Worm (Caenorhabditis elegans) whole organism, late embryonic: ENCODE measurements around the gene famp-1.

Source experiments
- C08G9.2 ChIP-seq: sonication (generic microtip); optimal IDR thresholded peaks from 2 replicates; lab custom pipeline; 2016; ENCODE audit warnings: mild to moderate bottlenecking, missing genetic modification characterization, moderate library complexity, missing compliant biosample characterization
- C38D4.7 ChIP-seq: fragments of 200-800 bp; sonication (Bioruptor generic); optimal IDR thresholded peaks from 2 replicates; lab custom pipeline; 2018; ENCODE audit warnings: mild to moderate bottlenecking, missing genetic modification characterization, moderate library complexity, missing compliant biosample characterization
- F13H6.1 ChIP-seq: sonication (generic microtip); optimal IDR thresholded peaks from 2 replicates; lab custom pipeline; 2016; ENCODE audit warnings: missing genetic modification characterization, missing compliant biosample characterization
- K02D7.2 ChIP-seq: sonication (generic microtip); optimal IDR thresholded peaks from 2 replicates; lab custom pipeline; 2017; ENCODE audit warnings: mild to moderate bottlenecking, missing genetic modification characterization, missing compliant biosample characterization
- K09A11.1 ChIP-seq: sonication (generic microtip); optimal IDR thresholded peaks from 2 replicates; lab custom pipeline; 2017; ENCODE audit warnings: antibody characterized with exemption, mild to moderate bottlenecking, missing genetic modification characterization, missing compliant biosample characterization; ENCODE audit not compliant: insufficient read depth
- Y22D7AL.16 ChIP-seq: sonication (generic microtip); optimal IDR thresholded peaks from 2 replicates; lab custom pipeline; 2016; ENCODE audit warnings: missing genetic modification characterization, missing compliant biosample characterization
- ahr-1 ChIP-seq: sonication (generic microtip); optimal IDR thresholded peaks from 2 replicates; lab custom pipeline; 2016; ENCODE audit warnings: missing genetic modification characterization, missing compliant biosample characterization
- ceh-18 ChIP-seq: sonication (generic microtip); optimal IDR thresholded peaks from 2 replicates; lab custom pipeline; 2016; ENCODE audit warnings: missing genetic modification characterization, missing compliant biosample characterization
- ceh-31 ChIP-seq: sonication (generic microtip); optimal IDR thresholded peaks from 2 replicates; lab custom pipeline; 2016; ENCODE audit warnings: missing genetic modification characterization, missing compliant biosample characterization
- ceh-45 ChIP-seq: fragments of 200-800 bp; sonication (Bioruptor generic); IDR thresholded peaks from 2 replicates; pipeline ENCODE4 v1.3.6; 2022; ENCODE audit warnings: missing genetic modification reagents, missing genetic modification characterization, missing compliant biosample characterization
- ceh-6 ChIP-seq: fragments of 200-800 bp; sonication (Bioruptor generic); optimal IDR thresholded peaks from 2 replicates; lab custom pipeline; 2018; ENCODE audit warnings: mild to moderate bottlenecking, missing genetic modification characterization, missing compliant biosample characterization
- ceh-9 ChIP-seq: sonication (generic microtip); optimal IDR thresholded peaks from 2 replicates; lab custom pipeline; 2016; ENCODE audit warnings: mild to moderate bottlenecking, missing genetic modification characterization, inconsistent platforms, missing compliant biosample characterization
- che-1 ChIP-seq: sonication (generic microtip); optimal IDR thresholded peaks from 2 replicates; lab custom pipeline; 2016; ENCODE audit warnings: mild to moderate bottlenecking, missing genetic modification characterization, missing compliant biosample characterization
- dmd-4 ChIP-seq: sonication (generic microtip); optimal IDR thresholded peaks from 2 replicates; lab custom pipeline; 2016; ENCODE audit warnings: borderline replicate concordance, missing genetic modification characterization, missing compliant biosample characterization
- elt-2 ChIP-seq: sonication (generic microtip); optimal IDR thresholded peaks from 2 replicates; lab custom pipeline; 2016; ENCODE audit warnings: missing genetic modification reagents, missing genetic modification characterization, missing compliant biosample characterization
- ets-4 ChIP-seq: sonication (generic microtip); optimal IDR thresholded peaks from 2 replicates; lab custom pipeline; 2016; ENCODE audit warnings: missing genetic modification characterization, missing compliant biosample characterization
- fax-1 ChIP-seq: sonication (generic microtip); optimal IDR thresholded peaks from 2 replicates; lab custom pipeline; 2016; ENCODE audit warnings: missing genotype, missing genetic modification characterization, missing compliant biosample characterization
- fkh-6 ChIP-seq: sonication (generic microtip); optimal IDR thresholded peaks from 2 replicates; lab custom pipeline; 2016; ENCODE audit warnings: missing genetic modification characterization, missing compliant biosample characterization
- gmeb-2 ChIP-seq: sonication (generic microtip); optimal IDR thresholded peaks from 2 replicates; lab custom pipeline; 2016; ENCODE audit warnings: missing genetic modification characterization, inconsistent platforms, missing compliant biosample characterization
- hlh-6 ChIP-seq: sonication (generic microtip); optimal IDR thresholded peaks from 2 replicates; lab custom pipeline; 2016; ENCODE audit warnings: missing genotype, missing genetic modification characterization, missing compliant biosample characterization
- hlh-8 ChIP-seq: sonication (generic microtip); optimal IDR thresholded peaks from 2 replicates; lab custom pipeline; 2016; ENCODE audit warnings: missing genotype, missing genetic modification characterization, missing compliant biosample characterization
- lin-11 ChIP-seq: fragments of 200-800 bp; sonication (Bioruptor generic); optimal IDR thresholded peaks from 2 replicates; lab custom pipeline; 2018; ENCODE audit warnings: mild to moderate bottlenecking, missing genetic modification characterization, missing compliant biosample characterization
- madf-2 ChIP-seq: sonication (generic microtip); optimal IDR thresholded peaks from 2 replicates; lab custom pipeline; 2017; ENCODE audit warnings: missing genetic modification characterization, missing compliant biosample characterization
- mec-3 ChIP-seq: sonication (generic microtip); optimal IDR thresholded peaks from 2 replicates; lab custom pipeline; 2016; ENCODE audit warnings: borderline replicate concordance, missing genetic modification characterization, missing compliant biosample characterization
- nfya-1 ChIP-seq: sonication (generic microtip); optimal IDR thresholded peaks from 2 replicates; lab custom pipeline; 2017; ENCODE audit warnings: missing genetic modification characterization, mild to moderate bottlenecking, missing compliant biosample characterization, antibody characterized with exemption, moderate library complexity
- nhr-11 ChIP-seq: fragments of 150-350 bp; optimal IDR thresholded peaks from 2 replicates; lab custom pipeline; 2014; ENCODE audit warnings: missing biosample characterization, missing genetic modification characterization
- npax-4 ChIP-seq: sonication (generic microtip); optimal IDR thresholded peaks from 2 replicates; lab custom pipeline; 2016; ENCODE audit warnings: missing genetic modification characterization, missing compliant biosample characterization
- pax-1 ChIP-seq: fragments of 150-350 bp; optimal IDR thresholded peaks from 2 replicates; lab custom pipeline; 2014; ENCODE audit warnings: missing biosample characterization, missing genetic modification characterization
- rnt-1 ChIP-seq: sonication (generic microtip); optimal IDR thresholded peaks from 2 replicates; lab custom pipeline; 2016; ENCODE audit warnings: missing genetic modification characterization, missing compliant biosample characterization
- sox-4 ChIP-seq: sonication (generic microtip); optimal IDR thresholded peaks from 2 replicates; lab custom pipeline; 2017; ENCODE audit warnings: mild to moderate bottlenecking, missing genetic modification characterization, inconsistent platforms, missing compliant biosample characterization
- tbx-2 ChIP-seq: sonication (generic microtip); optimal IDR thresholded peaks from 2 replicates; lab custom pipeline; 2016; ENCODE audit warnings: missing genetic modification characterization, missing compliant biosample characterization
- tbx-7 ChIP-seq: sonication (generic microtip); optimal IDR thresholded peaks from 2 replicates; lab custom pipeline; 2016; ENCODE audit warnings: missing genotype, missing genetic modification characterization, missing compliant biosample characterization
- unc-3 ChIP-seq, 2 experiments: fragments of 200-800 bp in 1 of 2; sonication (Bioruptor generic) in 1 of 2; sonication (generic microtip) in 1 of 2; conservative IDR thresholded peaks in 1 of 2; optimal IDR thresholded peaks in 1 of 2; 2 replicates each; pipeline versions ENCODE4 v1.3.6 to Lab custom; 2016 to 2022; ENCODE audit warnings: missing compliant biosample characterization in 2 of 2, missing genetic modification characterization in 2 of 2, missing genetic modification reagents in 1 of 2
- unc-42 ChIP-seq: sonication (generic microtip); optimal IDR thresholded peaks from 2 replicates; lab custom pipeline; 2016; ENCODE audit warnings: missing genotype, missing genetic modification characterization, missing compliant biosample characterization
- unc-55 ChIP-seq: sonication (generic microtip); optimal IDR thresholded peaks from 2 replicates; lab custom pipeline; 2017; ENCODE audit warnings: missing biosample characterization, missing genetic modification reagents, missing genetic modification characterization
- unc-86 ChIP-seq: sonication (generic microtip); optimal IDR thresholded peaks from 2 replicates; lab custom pipeline; 2016; ENCODE audit warnings: missing genetic modification characterization, missing compliant biosample characterization
- ztf-16 ChIP-seq: sonication (generic microtip); optimal IDR thresholded peaks from 2 replicates; lab custom pipeline; 2017; ENCODE audit warnings: missing genetic modification characterization, missing compliant biosample characterization

Gene famp-1

DNA sequence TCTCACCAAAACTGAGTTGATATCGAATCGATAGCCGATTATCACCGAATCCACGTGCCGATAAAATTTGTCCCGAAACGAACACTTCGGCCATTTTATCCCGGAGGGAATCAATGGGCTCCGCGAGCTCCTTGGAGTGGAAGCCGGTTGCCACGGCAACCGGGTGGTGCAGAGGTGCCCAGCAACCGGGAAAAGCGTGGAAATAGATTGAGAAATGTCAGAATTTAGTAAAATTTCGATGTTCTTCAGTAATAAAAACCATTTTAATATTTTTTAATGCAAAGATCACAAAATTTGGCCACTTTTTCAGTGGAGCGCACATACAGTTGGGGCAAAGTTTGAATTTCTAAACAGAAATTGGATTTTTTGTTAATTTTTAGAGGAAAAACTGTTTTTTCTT lies 43.0 kb upstream of the famp-1 start, which contains the start of gene mksr-2:
Gene mksr-2 (minus strand): TSS at position 101 of the 400 bp plus-strand sequence.
- no peak for TF ChIP-seq pax-1 (tag; lab: Kevin White, UChicago)
- TF ChIP-seq madf-2 (tag; lab: Kevin White, UChicago): no peak
- TF ChIP-seq nhr-11: no peak
- no peak for TF ChIP-seq mec-3
- TF ChIP-seq che-1 (tag; lab: Kevin White, UChicago): no peak
- no peak for TF ChIP-seq gmeb-2 (tag; lab: Kevin White, UChicago)
- no peak for TF ChIP-seq fkh-6 (tag; lab: Kevin White, UChicago)
- no peak for TF ChIP-seq tbx-2 (tag; lab: Kevin White, UChicago)
- TF ChIP-seq C08G9.2 (tag; lab: Kevin White, UChicago): no peak
- TF ChIP-seq hlh-8 (tag; lab: Kevin White, UChicago): no peak
- TF ChIP-seq ets-4 (tag; lab: Kevin White, UChicago): no peak
- TF ChIP-seq dmd-4 (tag; lab: Kevin White, UChicago): no peak
- TF ChIP-seq unc-42 (tag; lab: Kevin White, UChicago): no peak
- no peak for TF ChIP-seq K09A11.1
- no peak for TF ChIP-seq rnt-1 (tag; lab: Kevin White, UChicago)
- no peak for TF ChIP-seq ceh-6 (GFP tag; lab: Kevin White, UChicago)
- TF ChIP-seq npax-4: no peak

DNA sequence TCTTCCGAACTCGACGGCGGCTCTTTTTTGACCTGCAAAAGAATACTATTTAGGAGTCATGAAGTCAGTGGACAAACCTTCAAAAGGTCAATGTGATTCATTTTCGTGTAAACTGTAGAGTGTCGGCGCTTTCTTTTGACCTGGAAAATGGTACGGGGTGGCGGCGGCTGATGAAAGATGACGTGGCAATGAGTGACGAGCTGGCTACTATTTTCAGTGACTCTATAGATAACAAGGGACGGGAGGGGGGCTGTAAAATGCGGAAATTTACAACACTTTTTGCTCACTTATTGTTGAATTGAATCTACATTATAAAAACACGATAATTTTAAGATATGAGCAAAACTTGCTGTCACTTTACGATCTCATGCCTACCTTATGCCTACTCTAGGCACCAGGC lies 36.7 kb upstream of the famp-1 start, which contains the start of gene lin-1:
Gene lin-1 (minus strand): TSS at position 101 of the 400 bp plus-strand sequence.
- TF ChIP-seq ahr-1 (tag; lab: Kevin White, UChicago) (no peak), unc-55 (GFP tag; lab: Kevin White, UChicago) (no peak), npax-4 (no peak), mec-3 (no peak)

DNA sequence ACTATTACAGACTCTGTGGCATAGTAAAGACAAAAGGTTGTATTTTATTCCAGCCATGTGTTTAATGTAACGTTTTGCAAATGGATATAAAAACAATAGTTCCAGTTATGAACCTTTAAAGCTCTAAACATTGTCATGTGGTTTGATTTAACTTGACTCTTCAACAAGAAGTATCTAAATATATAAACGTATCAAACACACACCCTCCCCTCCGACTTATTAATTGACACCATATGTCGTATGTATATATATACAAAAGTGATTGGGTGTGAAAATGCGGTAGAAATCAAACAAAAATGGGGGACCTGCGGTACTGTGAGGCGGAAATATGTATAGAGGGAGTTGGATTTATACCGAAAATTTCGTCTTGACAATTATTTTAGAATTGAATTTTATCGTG lies 34.9 kb upstream of the famp-1 start:
- TF ChIP-seq F13H6.1 (tag; lab: Kevin White, UChicago): no peak
- no peak for TF ChIP-seq ztf-16
- TF ChIP-seq hlh-8 (tag; lab: Kevin White, UChicago): no peak
- no peak for TF ChIP-seq tbx-7
- no peak for TF ChIP-seq ceh-45 (GFP tag; lab: Robert Waterston, UW)
- TF ChIP-seq pax-1 (tag; lab: Kevin White, UChicago): no peak
- TF ChIP-seq npax-4: no peak

DNA sequence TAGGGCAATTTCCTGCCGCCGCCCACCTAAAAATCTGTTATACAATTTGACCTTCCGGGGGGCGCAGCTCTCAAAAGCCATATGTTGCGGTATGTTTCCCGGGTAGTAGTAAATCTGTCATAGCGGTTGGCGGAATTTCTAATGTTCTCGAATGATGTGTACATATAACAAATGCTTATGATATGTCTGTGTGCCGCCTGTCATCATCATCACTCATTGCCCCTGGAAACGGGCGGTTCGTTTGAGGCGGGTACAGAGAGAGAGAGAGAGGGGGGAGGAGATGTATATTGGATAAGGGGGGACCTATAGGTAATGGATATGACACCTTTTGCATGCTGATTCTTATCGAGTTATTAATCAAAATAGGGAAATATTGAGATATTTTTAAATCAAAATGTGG lies 33.2 kb upstream of the famp-1 start:
- TF ChIP-seq unc-55 (GFP tag; lab: Kevin White, UChicago) (peak; percentile 61), ahr-1 (tag; lab: Kevin White, UChicago) (no peak)
- TF ChIP-seq, all 69 proteins: peak for 1

- TF ChIP-seq rnt-1 (tag; lab: Kevin White, UChicago): no peak
- no peak for TF ChIP-seq sox-4 (tag; lab: Kevin White, UChicago)
- no peak for TF ChIP-seq K02D7.2 (tag; lab: Kevin White, UChicago)
Observed at ce11 chrIV:2292119-2292518, 28.7 kb upstream of the famp-1 start.

- TF ChIP-seq unc-42 (tag; lab: Kevin White, UChicago) (no peak), elt-2 (tag; lab: Kevin White, UChicago) (peak; percentile 45)
- TF ChIP-seq, all 69 proteins: peak for 1
Observed at ce11 chrIV:2284462-2285047, 21.1 kb upstream of the famp-1 start.

- TF ChIP-seq unc-86 (tag; lab: Kevin White, UChicago) (no peak), Y22D7AL.16 (no peak), nfya-1 (tag; lab: Kevin White, UChicago) (no peak), hlh-6 (tag; lab: Kevin White, UChicago) (no peak), sox-4 (tag; lab: Kevin White, UChicago) (no peak), C38D4.7 (GFP tag; lab: Kevin White, UChicago) (no peak), ceh-18 (tag; lab: Kevin White, UChicago) (no peak), ztf-16 (no peak), tbx-2 (tag; lab: Kevin White, UChicago) (no peak), pax-1 (tag; lab: Kevin White, UChicago) (no peak), ceh-31 (tag; lab: Kevin White, UChicago) (no peak), ceh-6 (GFP tag; lab: Kevin White, UChicago) (no peak), fax-1 (tag; lab: Kevin White, UChicago) (no peak), ceh-9 (tag; lab: Kevin White, UChicago) (no peak), unc-3 (GFP tag; conservative IDR thresholded peaks at IDR 0.05; lab: Robert Waterston, UW) (no peak), unc-3 (tag; optimal IDR thresholded peaks at IDR 0.05; lab: Kevin White, UChicago) (no peak), lin-11 (no peak)
Observed at ce11 chrIV:2281353-2281976, 18.0 kb upstream of the famp-1 start.
